Worm (Caenorhabditis elegans) whole organism, early embryonic: ENCODE measurements around the gene F28G4.2.

Experiments used
- B0310.2 ChIP-seq: sonication (generic microtip); optimal IDR thresholded peaks from 2 replicates; lab custom pipeline; 2016; ENCODE audit warnings: mild to moderate bottlenecking, missing genetic modification characterization, missing compliant biosample characterization
- F13C5.2 ChIP-seq: sonication (generic microtip); optimal IDR thresholded peaks from 2 replicates; lab custom pipeline; 2017; ENCODE audit warnings: mild to moderate bottlenecking, missing genetic modification characterization, inconsistent platforms, missing compliant biosample characterization
- aly-1 ChIP-seq: sonication (generic microtip); optimal IDR thresholded peaks from 2 replicates; lab custom pipeline; 2016; ENCODE audit warnings: missing genetic modification characterization, missing compliant biosample characterization
- ama-1 ChIP-seq: fragments of 150-350 bp; optimal IDR thresholded peaks from 2 replicates; lab custom pipeline; 2014
- ceh-13 ChIP-seq: fragments of 200-800 bp; sonication (Bioruptor generic); optimal IDR thresholded peaks from 2 replicates; lab custom pipeline; 2018; ENCODE audit warnings: mild to moderate bottlenecking, missing genetic modification characterization, missing compliant biosample characterization
- ceh-36 ChIP-seq: sonication (generic microtip); optimal IDR thresholded peaks from 2 replicates; lab custom pipeline; 2016; ENCODE audit warnings: missing genetic modification characterization, inconsistent platforms, missing compliant biosample characterization
- ets-7 ChIP-seq: sonication (generic microtip); optimal IDR thresholded peaks from 2 replicates; lab custom pipeline; 2016; ENCODE audit warnings: missing genotype, missing genetic modification characterization, missing compliant biosample characterization
- flt-1 ChIP-seq: fragments of 200-800 bp; sonication (Bioruptor generic); IDR thresholded peaks from 2 replicates; pipeline ENCODE4 v1.3.6; 2022; ENCODE audit warnings: missing genetic modification characterization, missing compliant biosample characterization
- hmbx-1 ChIP-seq: sonication (generic microtip); optimal IDR thresholded peaks from 2 replicates; lab custom pipeline; 2016; ENCODE audit warnings: mild to moderate bottlenecking, missing genetic modification characterization, missing compliant biosample characterization
- hmg-4 ChIP-seq: fragments of 200-800 bp; sonication (Bioruptor generic); optimal IDR thresholded peaks from 2 replicates; lab custom pipeline; 2018; ENCODE audit warnings: mild to moderate bottlenecking, missing genetic modification characterization, missing compliant biosample characterization
- hnd-1 ChIP-seq: sonication (generic microtip); optimal IDR thresholded peaks from 2 replicates; lab custom pipeline; 2016; ENCODE audit warnings: missing genetic modification characterization, missing compliant biosample characterization
- pes-1 ChIP-seq: fragments of 200-800 bp; sonication (Bioruptor generic); IDR thresholded peaks from 2 replicates; pipeline ENCODE4 v1.3.6; 2022; ENCODE audit warnings: missing genetic modification reagents, missing genetic modification characterization, missing compliant biosample characterization
- scrt-1 ChIP-seq: fragments of 200-800 bp; sonication (Bioruptor generic); IDR thresholded peaks from 2 replicates; pipeline ENCODE4 v1.3.6; 2022; ENCODE audit warnings: missing genetic modification characterization, missing compliant biosample characterization
- sea-1 ChIP-seq: fragments of 200-800 bp; sonication (Bioruptor generic); conservative IDR thresholded peaks from 2 replicates; pipeline ENCODE4 v1.3.6; 2022; ENCODE audit warnings: missing genetic modification characterization, missing compliant biosample characterization
- tbx-11 ChIP-seq: fragments of 200-800 bp; sonication (Bioruptor generic); IDR thresholded peaks from 2 replicates; pipeline ENCODE4 v1.3.6; 2022; ENCODE audit warnings: missing genetic modification characterization, missing compliant biosample characterization
- tbx-37 ChIP-seq: fragments of 200-800 bp; sonication (Bioruptor generic); conservative IDR thresholded peaks from 2 replicates; pipeline ENCODE4 v1.3.6; 2022; ENCODE audit warnings: missing genetic modification reagents, missing genetic modification characterization, missing compliant biosample characterization
- tra-4 ChIP-seq: sonication (generic microtip); optimal IDR thresholded peaks from 2 replicates; lab custom pipeline; 2017; ENCODE audit warnings: missing genetic modification characterization, missing compliant biosample characterization

F28G4.2 gene

DNA sequence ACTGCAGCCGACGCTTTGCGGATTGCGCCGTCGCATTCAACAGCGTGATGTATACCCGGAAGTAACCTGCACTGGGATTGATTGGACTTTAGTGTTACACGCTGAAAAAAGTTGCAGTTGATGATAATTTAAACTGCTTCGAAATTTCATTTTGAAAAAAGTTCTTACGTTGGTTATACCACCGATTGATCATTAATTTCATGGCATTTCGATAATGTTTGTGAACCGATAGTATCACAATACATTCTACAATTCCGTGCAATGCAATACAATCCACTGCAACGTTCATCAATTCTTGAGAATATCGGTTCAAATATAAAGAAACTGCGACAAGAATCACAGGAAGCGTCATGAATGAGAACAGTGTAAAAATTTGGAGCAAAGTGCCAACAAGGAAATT is 47.0 kb downstream of the F28G4.2 start, which contains the start of gene F21H7.3:
F21H7.3 (minus strand) TSS at position 101 of the 400 bp plus-strand sequence.
- TF ChIP-seq hnd-1 (tag; lab: Kevin White, UChicago) (no peak), scrt-1 (GFP tag; lab: Robert Waterston, UW) (no peak), pes-1 (no peak), flt-1 (no peak), hmg-4 (no peak), B0310.2 (tag; lab: Kevin White, UChicago) (no peak), ama-1 (lab: Kevin White, UChicago) (no peak), tbx-11 (GFP tag; lab: Robert Waterston, UW) (no peak), ceh-36 (tag; lab: Kevin White, UChicago) (no peak), ets-7 (tag; lab: Kevin White, UChicago) (no peak), sea-1 (no peak), F13C5.2 (tag; lab: Kevin White, UChicago) (no peak), tbx-37 (GFP tag; lab: Robert Waterston, UW) (no peak), tra-4 (tag; lab: Kevin White, UChicago) (no peak), ceh-13 (GFP tag; lab: Kevin White, UChicago) (no peak)

DNA sequence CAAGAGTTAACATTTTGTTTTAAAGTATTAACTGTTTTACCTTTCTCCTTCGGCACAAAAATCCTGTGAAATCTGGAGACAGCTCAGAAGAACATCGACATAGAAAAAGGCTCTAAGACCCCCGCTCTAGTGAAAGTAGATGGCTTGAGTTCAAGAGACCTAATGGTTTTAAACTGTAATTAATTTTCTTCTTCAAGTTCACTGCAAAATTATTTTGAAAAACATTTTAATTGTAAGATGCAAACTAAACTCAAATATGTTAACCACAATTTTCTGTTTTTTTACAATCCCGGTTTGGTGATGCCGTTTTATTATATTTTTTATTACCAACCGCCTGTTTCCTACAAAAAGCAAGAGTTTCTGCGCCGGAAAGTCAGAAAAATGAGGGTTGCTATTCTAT is 48.5 kb downstream of the F28G4.2 start, which contains the start of gene clec-233:
clec-233 (plus strand) TSS at position 301 of the 400 bp plus-strand sequence.
- TF ChIP-seq scrt-1 (GFP tag; lab: Robert Waterston, UW) (no peak), pes-1 (no peak), hmbx-1 (tag; lab: Kevin White, UChicago) (no peak), tra-4 (tag; lab: Kevin White, UChicago) (no peak), ets-7 (tag; lab: Kevin White, UChicago) (no peak), ama-1 (lab: Kevin White, UChicago) (no peak)

DNA sequence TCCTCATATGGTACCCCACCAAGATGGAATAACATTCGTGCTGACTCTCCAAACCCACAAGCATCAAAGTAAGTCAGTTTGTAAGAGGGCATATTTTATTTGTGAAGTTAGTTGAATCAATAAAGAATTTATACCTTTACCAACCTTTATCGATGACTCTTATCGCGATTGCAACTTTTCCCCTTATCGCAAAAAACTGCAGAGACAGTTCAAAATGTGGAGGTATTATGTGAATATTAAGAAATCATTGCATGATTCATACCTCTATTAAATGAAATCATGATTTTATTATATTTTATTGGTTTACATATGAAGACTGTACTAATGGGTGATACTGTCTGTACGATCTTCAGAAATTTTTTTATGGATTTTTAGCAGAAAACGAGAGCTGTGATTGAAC is 49.9 kb downstream of the F28G4.2 start, which contains the start of gene gst-22:
gst-22 (minus strand) TSS at position 103 of the 400 bp plus-strand sequence.
- TF ChIP-seq tra-4 (tag; lab: Kevin White, UChicago) (no peak), sea-1 (no peak), tbx-11 (GFP tag; lab: Robert Waterston, UW) (no peak), scrt-1 (GFP tag; lab: Robert Waterston, UW) (no peak), aly-1 (tag; lab: Kevin White, UChicago) (no peak), flt-1 (no peak), pes-1 (no peak), hnd-1 (tag; lab: Kevin White, UChicago) (no peak), ets-7 (tag; lab: Kevin White, UChicago) (no peak), ceh-36 (tag; lab: Kevin White, UChicago) (no peak), hmbx-1 (tag; lab: Kevin White, UChicago) (no peak), B0310.2 (tag; lab: Kevin White, UChicago) (no peak), ceh-13 (GFP tag; lab: Kevin White, UChicago) (no peak), F13C5.2 (tag; lab: Kevin White, UChicago) (no peak), tbx-37 (GFP tag; lab: Robert Waterston, UW) (no peak)
